Worm (Caenorhabditis elegans) whole organism, L1 larva: ENCODE measurements around the gene ifp-1.
A peak's percentile ranks its signal among the peaks of the same experiment; 100 is the strongest.

Experiments
- C04F5.9 ChIP-seq: sonication (generic microtip); optimal IDR thresholded peaks from 2 replicates; lab custom pipeline; 2016; ENCODE audit warnings: missing genetic modification characterization, missing compliant biosample characterization
- C16A3.4 ChIP-seq: fragments of 150-350 bp; optimal IDR thresholded peaks from 2 replicates; lab custom pipeline; 2014; ENCODE audit warnings: missing biosample characterization, missing genetic modification characterization
- F16B12.6 ChIP-seq: fragments of 150-350 bp; optimal IDR thresholded peaks from 2 replicates; lab custom pipeline; 2014; ENCODE audit warnings: missing biosample characterization, missing genetic modification characterization
- Y116A8C.19 ChIP-seq: sonication (generic microtip); optimal IDR thresholded peaks from 2 replicates; lab custom pipeline; 2016; ENCODE audit warnings: missing compliant biosample characterization, missing genetic modification characterization, borderline replicate concordance
- aha-1 ChIP-seq: fragments of 150-350 bp; optimal IDR thresholded peaks from 2 replicates; lab custom pipeline; 2014; ENCODE audit warnings: missing biosample characterization, missing genetic modification characterization
- alr-1 ChIP-seq: fragments of 200-800 bp; sonication (Bioruptor generic); optimal IDR thresholded peaks from 2 replicates; lab custom pipeline; 2018; ENCODE audit warnings: borderline replicate concordance, mild to moderate bottlenecking, missing genetic modification characterization, missing compliant biosample characterization
- blmp-1 ChIP-seq: fragments of 150-350 bp; optimal IDR thresholded peaks from 2 replicates; lab custom pipeline; 2014; ENCODE audit warnings: missing biosample characterization, missing genetic modification characterization
- ces-1 ChIP-seq: fragments of 150-350 bp; optimal IDR thresholded peaks from 2 replicates; lab custom pipeline; 2014; ENCODE audit warnings: missing biosample characterization, missing genetic modification reagents, missing genetic modification characterization
- efl-1 ChIP-seq, 4 experiments: fragments of 150-350 bp; optimal IDR thresholded peaks in 3 of 4; peaks in 1 of 4; 1 replicate in 1 of 4; 2 replicates in 3 of 4; lab custom pipeline; 2014; ENCODE audit warnings: missing biosample characterization in 2 of 4, missing genetic modification characterization in 2 of 4, missing genetic modification reagents in 2 of 4
- fkh-10 ChIP-seq: sonication (generic microtip); optimal IDR thresholded peaks from 2 replicates; lab custom pipeline; 2017; ENCODE audit warnings: missing biosample characterization, missing genetic modification reagents, missing genetic modification characterization
- fkh-4 ChIP-seq: sonication (generic microtip); optimal IDR thresholded peaks from 2 replicates; lab custom pipeline; 2016; ENCODE audit warnings: missing compliant biosample characterization, missing genetic modification characterization, borderline replicate concordance
- fkh-8 ChIP-seq: sonication (generic microtip); optimal IDR thresholded peaks from 2 replicates; lab custom pipeline; 2016; ENCODE audit warnings: mild to moderate bottlenecking, missing genetic modification characterization, missing compliant biosample characterization
- lin-14 ChIP-seq: fragments of 200-800 bp; sonication (Bioruptor generic); optimal IDR thresholded peaks from 2 replicates; lab custom pipeline; 2018; ENCODE audit warnings: mild to moderate bottlenecking, missing genetic modification characterization, moderate library complexity, missing compliant biosample characterization
- lir-3 ChIP-seq: sonication (generic microtip); optimal IDR thresholded peaks from 2 replicates; lab custom pipeline; 2016; ENCODE audit warnings: mild to moderate bottlenecking, missing genetic modification characterization, moderate library complexity, missing compliant biosample characterization; ENCODE audit not compliant: poor library complexity
- lsy-2 ChIP-seq, 2 experiments: fragments of 150-350 bp; optimal IDR thresholded peaks; 2 replicates each; lab custom pipeline; 2014; ENCODE audit warnings: missing biosample characterization in 2 of 2, missing genetic modification characterization in 2 of 2
- mab-9 ChIP-seq: fragments of 200-800 bp; sonication (Bioruptor generic); IDR thresholded peaks from 2 replicates; pipeline ENCODE4 v1.3.6; 2022; ENCODE audit warnings: missing genetic modification reagents, missing genetic modification characterization, missing compliant biosample characterization
- mdl-1 ChIP-seq, 2 experiments: fragments of 150-350 bp; optimal IDR thresholded peaks; 2 replicates each; lab custom pipeline; 2014 to 2017; ENCODE audit warnings: missing biosample characterization in 2 of 2, missing genetic modification characterization in 2 of 2, inconsistent platforms in 1 of 2
- mef-2 ChIP-seq: fragments of 150-350 bp; optimal IDR thresholded peaks from 2 replicates; lab custom pipeline; 2014; ENCODE audit warnings: missing biosample characterization, missing genetic modification characterization
- nhr-12 ChIP-seq: sonication (generic microtip); optimal IDR thresholded peaks from 2 replicates; lab custom pipeline; 2017; ENCODE audit warnings: missing biosample characterization, missing genetic modification characterization
- nhr-20 ChIP-seq: sonication (generic microtip); optimal IDR thresholded peaks from 2 replicates; lab custom pipeline; 2016; ENCODE audit warnings: mild to moderate bottlenecking, missing genetic modification characterization, missing compliant biosample characterization
- nhr-28 ChIP-seq: fragments of 150-350 bp; optimal IDR thresholded peaks from 2 replicates; lab custom pipeline; 2014; ENCODE audit warnings: missing biosample characterization, missing genetic modification characterization
- nhr-71 ChIP-seq: sonication (generic microtip); optimal IDR thresholded peaks from 2 replicates; lab custom pipeline; 2016; ENCODE audit warnings: mild to moderate bottlenecking, missing genetic modification characterization, moderate library complexity, missing compliant biosample characterization
- nhr-76 ChIP-seq: sonication (generic microtip); optimal IDR thresholded peaks from 2 replicates; lab custom pipeline; 2017; ENCODE audit warnings: missing biosample characterization, missing genetic modification characterization
- nhr-84 ChIP-seq: sonication (generic microtip); optimal IDR thresholded peaks from 2 replicates; lab custom pipeline; 2017; ENCODE audit warnings: missing biosample characterization, missing genetic modification characterization
- rnt-1 ChIP-seq: sonication (generic microtip); optimal IDR thresholded peaks from 2 replicates; lab custom pipeline; 2016; ENCODE audit warnings: mild to moderate bottlenecking, missing genetic modification characterization, moderate library complexity, missing compliant biosample characterization
- sox-4 ChIP-seq: sonication (generic microtip); optimal IDR thresholded peaks from 2 replicates; lab custom pipeline; 2016; ENCODE audit warnings: missing genetic modification characterization, missing compliant biosample characterization
- sup-37 ChIP-seq: fragments of 200-800 bp; sonication (Bioruptor generic); optimal IDR thresholded peaks from 2 replicates; lab custom pipeline; 2018; ENCODE audit warnings: mild to moderate bottlenecking, missing genetic modification characterization, missing compliant biosample characterization
- swsn-7 ChIP-seq: sonication (generic microtip); optimal IDR thresholded peaks from 2 replicates; lab custom pipeline; 2016; ENCODE audit warnings: missing genetic modification characterization, missing compliant biosample characterization
- tbx-2 ChIP-seq: sonication (generic microtip); optimal IDR thresholded peaks from 2 replicates; lab custom pipeline; 2016; ENCODE audit warnings: missing genetic modification characterization, missing compliant biosample characterization
- tlp-1 ChIP-seq: fragments of 150-350 bp; optimal IDR thresholded peaks from 2 replicates; lab custom pipeline; 2014; ENCODE audit warnings: missing biosample characterization, missing genetic modification characterization
- unc-62 ChIP-seq: fragments of 150-350 bp; optimal IDR thresholded peaks from 2 replicates; lab custom pipeline; 2014; ENCODE audit warnings: missing biosample characterization, missing genetic modification reagents, missing genetic modification characterization
- unc-86 ChIP-seq: sonication (generic microtip); optimal IDR thresholded peaks from 2 replicates; lab custom pipeline; 2016; ENCODE audit warnings: missing genetic modification characterization, missing compliant biosample characterization
- vab-15 ChIP-seq: sonication (generic microtip); optimal IDR thresholded peaks from 2 replicates; lab custom pipeline; 2017; ENCODE audit warnings: missing genotype, mild to moderate bottlenecking, missing genetic modification characterization, missing compliant biosample characterization
- ztf-11 ChIP-seq, 2 experiments: sonication (generic microtip); optimal IDR thresholded peaks; 2 replicates each; lab custom pipeline; 2016 to 2017; ENCODE audit warnings: missing genetic modification characterization in 2 of 2, missing biosample characterization in 1 of 2, missing compliant biosample characterization in 1 of 2
- ztf-4 ChIP-seq: fragments of 150-350 bp; optimal IDR thresholded peaks from 2 replicates; lab custom pipeline; 2014; ENCODE audit warnings: missing biosample characterization, missing genetic modification characterization

Gene ifp-1

ce11 chrX:9705257-9706035 is 25.5 kb upstream of the ifp-1 start (continued):
- peak in 1 of 2 experiments; percentile 54 for TF ChIP-seq lsy-2 (tag; optimal IDR thresholded peaks at IDR 0.05; lab: Kevin White, UChicago)
- no peak for TF ChIP-seq mab-9
- TF ChIP-seq fkh-10 = peak; percentile 74
- no peak for TF ChIP-seq sup-37 (GFP tag; lab: Kevin White, UChicago)
- no peak for TF ChIP-seq ztf-4 (tag; lab: Kevin White, UChicago)
- TF ChIP-seq tlp-1 = no peak
- no peak for TF ChIP-seq fkh-4 (tag; lab: Kevin White, UChicago)
- no peak for TF ChIP-seq ces-1 (GFP tag; lab: Kevin White, UChicago)
- TF ChIP-seq nhr-28 (tag; lab: Kevin White, UChicago) = no peak
- TF ChIP-seq mdl-1 (tag; optimal IDR thresholded peaks at IDR 0.05; lab: Kevin White, UChicago) = peak in 1 of 2 experiments; percentile 0
- no peak for TF ChIP-seq nhr-12
- TF ChIP-seq F16B12.6 = no peak
- TF ChIP-seq alr-1 = no peak
- peak; percentile 3 for TF ChIP-seq C16A3.4 (tag; lab: Kevin White, UChicago)
- TF ChIP-seq lir-3 (tag; lab: Kevin White, UChicago) = no peak
- TF ChIP-seq efl-1 (optimal IDR thresholded peaks at IDR 0.05; lab: Kevin White, UChicago) = peak in 1 of 2 experiments; percentile 47
- TF ChIP-seq efl-1 (GFP tag; optimal IDR thresholded peaks at IDR 0.05 in 1 of 2; lab: Kevin White, UChicago) = no peak
- no peak for TF ChIP-seq mef-2 (tag; lab: Kevin White, UChicago)
- peak; percentile 9 for TF ChIP-seq nhr-20 (tag; lab: Kevin White, UChicago)
- TF ChIP-seq tbx-2 (tag; lab: Kevin White, UChicago) = no peak
- TF ChIP-seq unc-62 = no peak
- no peak for TF ChIP-seq swsn-7
- no peak for TF ChIP-seq C04F5.9
- TF ChIP-seq lin-14 (GFP tag; lab: Kevin White, UChicago) = peak; percentile 86
- TF ChIP-seq aha-1 = no peak
- TF ChIP-seq, all 84 proteins: peak for 17

- TF ChIP-seq rnt-1 (tag; lab: Kevin White, UChicago) = no peak
- peak; percentile 22 for TF ChIP-seq lin-14 (GFP tag; lab: Kevin White, UChicago)
- TF ChIP-seq ztf-11 (tag; optimal IDR thresholded peaks at IDR 0.05; lab: Kevin White, UChicago) = peak in 1 of 2 experiments; percentile 29
- peak; percentile 52 for TF ChIP-seq blmp-1
- no peak for TF ChIP-seq C04F5.9
Measured at ce11 chrX:9702790-9703189, 22.8 kb upstream of the ifp-1 start.

DNA sequence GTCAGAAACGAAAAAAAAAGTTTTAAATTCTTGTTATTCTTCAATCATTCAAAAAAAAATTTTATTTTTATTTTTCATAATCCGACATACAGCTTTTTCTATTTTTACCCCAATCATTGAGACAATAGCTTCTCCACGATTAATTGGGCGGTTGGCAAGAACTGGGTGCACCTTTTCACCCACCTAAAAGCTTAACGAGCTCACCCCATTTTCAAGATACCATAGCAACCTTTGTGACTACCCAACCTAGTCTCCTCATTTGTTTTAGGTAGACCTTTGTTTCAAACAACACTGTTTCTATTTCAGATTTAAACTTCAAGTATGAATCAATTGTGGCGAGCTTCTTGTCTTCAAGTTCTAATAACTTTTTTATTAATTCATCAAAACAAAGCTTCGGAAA is 18.4 kb upstream of the ifp-1 start, which contains the start of gene dyf-7:
Gene dyf-7 (plus strand): TSS at position 301 of the 400 bp plus-strand sequence.
- TF ChIP-seq unc-86 (no peak), blmp-1 (no peak), aha-1 (no peak), fkh-4 (tag; lab: Kevin White, UChicago) (no peak), Y116A8C.19 (no peak), alr-1 (no peak), tlp-1 (no peak), nhr-76 (tag; lab: Kevin White, UChicago) (no peak), vab-15 (tag; lab: Kevin White, UChicago) (no peak), mdl-1 (tag; optimal IDR thresholded peaks at IDR 0.05; lab: Kevin White, UChicago) (no peak), sox-4 (tag; lab: Kevin White, UChicago) (no peak), fkh-8 (tag; lab: Kevin White, UChicago) (no peak), nhr-71 (tag; lab: Kevin White, UChicago) (no peak), nhr-84 (tag; lab: Kevin White, UChicago) (no peak), lir-3 (tag; lab: Kevin White, UChicago) (no peak)

ce11 chrX:9697655-9698054 is 17.7 kb upstream of the ifp-1 start:
- no peak for TF ChIP-seq tlp-1
